Worm (Caenorhabditis elegans) whole organism, young adult: ENCODE measurements around the gene mdt-27.

Experiments used
- B0035.1 ChIP-seq: sonication (generic microtip); optimal IDR thresholded peaks from 2 replicates; lab custom pipeline; 2016; ENCODE audit warnings: missing genetic modification characterization, mild to moderate bottlenecking, missing compliant biosample characterization, missing genotype, missing genetic modification reagents
- C17E4.6 ChIP-seq: fragments of 200-800 bp; sonication (Bioruptor generic); IDR thresholded peaks from 2 replicates; pipeline ENCODE4 v1.3.6; 2022; ENCODE audit warnings: missing genetic modification reagents, missing genetic modification characterization, missing compliant biosample characterization
- D2030.7 ChIP-seq: fragments of 200-800 bp; sonication (Bioruptor generic); IDR thresholded peaks from 2 replicates; pipeline ENCODE4 v1.3.6; 2022; ENCODE audit warnings: missing genetic modification reagents, missing genetic modification characterization, missing compliant biosample characterization
- F33H1.4 ChIP-seq: fragments of 200-800 bp; sonication (Bioruptor generic); IDR thresholded peaks from 2 replicates; pipeline ENCODE4 v1.3.6; 2022; ENCODE audit warnings: missing genetic modification reagents, missing genetic modification characterization, missing compliant biosample characterization
- F39B2.1 ChIP-seq: fragments of 200-800 bp; sonication (Bioruptor generic); IDR thresholded peaks from 2 replicates; pipeline ENCODE4 v1.3.6; 2022; ENCODE audit warnings: missing genetic modification reagents, missing genetic modification characterization, missing compliant biosample characterization
- K11D2.4 ChIP-seq: fragments of 200-800 bp; sonication (Bioruptor generic); IDR thresholded peaks from 2 replicates; pipeline ENCODE4 v1.3.6; 2022; ENCODE audit warnings: missing genetic modification reagents, missing genetic modification characterization, missing compliant biosample characterization
- T07F8.4 ChIP-seq: sonication (generic microtip); optimal IDR thresholded peaks from 2 replicates; lab custom pipeline; 2016; ENCODE audit warnings: mild to moderate bottlenecking, missing genetic modification characterization, moderate library complexity, missing compliant biosample characterization
- Y56A3A.18 ChIP-seq: fragments of 200-800 bp; sonication (Bioruptor generic); IDR thresholded peaks from 2 replicates; pipeline ENCODE4 v1.3.6; 2022; ENCODE audit warnings: missing genetic modification reagents, missing genetic modification characterization, missing compliant biosample characterization
- Y67H2A.10 ChIP-seq: fragments of 200-800 bp; sonication (Bioruptor generic); conservative IDR thresholded peaks from 2 replicates; pipeline ENCODE4 v1.3.6; 2022; ENCODE audit warnings: missing genetic modification reagents, missing genetic modification characterization, missing compliant biosample characterization
- akir-1 ChIP-seq: fragments of 200-800 bp; sonication (Bioruptor generic); optimal IDR thresholded peaks from 2 replicates; lab custom pipeline; 2018; ENCODE audit warnings: mild to moderate bottlenecking, missing genetic modification characterization, moderate library complexity, missing compliant biosample characterization
- aptf-2 ChIP-seq: fragments of 200-800 bp; sonication (Bioruptor generic); conservative IDR thresholded peaks from 2 replicates; pipeline ENCODE4 v1.3.6; 2022; ENCODE audit warnings: missing genetic modification reagents, missing genetic modification characterization, missing compliant biosample characterization
- bed-2 ChIP-seq: fragments of 200-800 bp; sonication (Bioruptor generic); IDR thresholded peaks from 2 replicates; pipeline ENCODE4 v1.3.6; 2022; ENCODE audit warnings: missing genetic modification reagents, missing genetic modification characterization, missing compliant biosample characterization
- cebp-2 ChIP-seq: fragments of 200-800 bp; sonication (Bioruptor generic); IDR thresholded peaks from 2 replicates; pipeline ENCODE4 v1.3.6; 2022; ENCODE audit warnings: missing genetic modification characterization, missing compliant biosample characterization
- ceh-27 ChIP-seq: fragments of 200-800 bp; sonication (Bioruptor generic); optimal IDR thresholded peaks from 2 replicates; lab custom pipeline; 2018; ENCODE audit warnings: mild to moderate bottlenecking, missing genetic modification characterization, moderate library complexity, missing compliant biosample characterization
- ceh-40 ChIP-seq: fragments of 200-800 bp; sonication (Bioruptor generic); IDR thresholded peaks from 2 replicates; pipeline ENCODE4 v1.3.6; 2022; ENCODE audit warnings: missing genetic modification characterization, missing compliant biosample characterization
- die-1 ChIP-seq: sonication (generic microtip); optimal IDR thresholded peaks from 2 replicates; lab custom pipeline; 2016; ENCODE audit warnings: missing genotype, mild to moderate bottlenecking, missing genetic modification characterization, missing compliant biosample characterization
- egl-44 ChIP-seq: fragments of 200-800 bp; sonication (Bioruptor generic); IDR thresholded peaks from 2 replicates; pipeline ENCODE4 v1.3.6; 2022; ENCODE audit warnings: missing genetic modification reagents, missing genetic modification characterization, missing compliant biosample characterization
- ekl-4 ChIP-seq: fragments of 200-800 bp; sonication (Bioruptor generic); IDR thresholded peaks from 2 replicates; pipeline ENCODE4 v1.3.6; 2022; ENCODE audit warnings: missing genetic modification reagents, missing genetic modification characterization, missing compliant biosample characterization
- hmg-1.2 ChIP-seq: fragments of 200-800 bp; sonication (Bioruptor generic); IDR thresholded peaks from 2 replicates; pipeline ENCODE4 v1.3.6; 2022; ENCODE audit warnings: missing genetic modification reagents, missing genetic modification characterization, missing compliant biosample characterization
- hrde-1 ChIP-seq: sonication (generic microtip); optimal IDR thresholded peaks from 2 replicates; lab custom pipeline; 2016; ENCODE audit warnings: missing genetic modification characterization, mild to moderate bottlenecking, missing compliant biosample characterization, moderate library complexity, missing genotype, missing genetic modification reagents, borderline replicate concordance
- hsf-1 ChIP-seq: fragments of 200-800 bp; sonication (Bioruptor generic); IDR thresholded peaks from 2 replicates; pipeline ENCODE4 v1.3.6; 2022; ENCODE audit warnings: missing genetic modification reagents, missing genetic modification characterization, missing compliant biosample characterization
- lag-1 ChIP-seq: fragments of 200-800 bp; sonication (Bioruptor generic); IDR thresholded peaks from 2 replicates; pipeline ENCODE4 v1.3.6; 2022; ENCODE audit warnings: missing genetic modification reagents, missing genetic modification characterization, missing compliant biosample characterization
- let-607 ChIP-seq, 2 experiments: fragments of 200-800 bp in 1 of 2; sonication (Bioruptor generic) in 1 of 2; sonication (generic microtip) in 1 of 2; optimal IDR thresholded peaks; 2 replicates each; lab custom pipeline; 2016 to 2018; ENCODE audit warnings: mild to moderate bottlenecking in 2 of 2, missing compliant biosample characterization in 2 of 2, missing genetic modification characterization in 2 of 2, moderate library complexity in 2 of 2, missing genotype in 1 of 2
- lin-54 ChIP-seq: fragments of 200-800 bp; sonication (Bioruptor generic); optimal IDR thresholded peaks from 2 replicates; lab custom pipeline; 2018; ENCODE audit warnings: mild to moderate bottlenecking, missing genetic modification characterization, missing compliant biosample characterization
- madf-8 ChIP-seq: fragments of 200-800 bp; sonication (Bioruptor generic); conservative IDR thresholded peaks from 2 replicates; pipeline ENCODE4 v1.3.6; 2022; ENCODE audit warnings: missing genetic modification reagents, missing genetic modification characterization, missing compliant biosample characterization
- nfya-1 ChIP-seq: sonication (generic microtip); optimal IDR thresholded peaks from 2 replicates; lab custom pipeline; 2017; ENCODE audit warnings: antibody characterized with exemption, missing compliant biosample characterization, missing genetic modification characterization, borderline replicate concordance; ENCODE audit not compliant: insufficient read depth
- nhr-120 ChIP-seq: fragments of 200-800 bp; sonication (Bioruptor generic); IDR thresholded peaks from 2 replicates; pipeline ENCODE4 v1.3.6; 2022; ENCODE audit warnings: missing genetic modification characterization, missing compliant biosample characterization
- nhr-179 ChIP-seq: sonication (generic microtip); optimal IDR thresholded peaks from 2 replicates; lab custom pipeline; 2016; ENCODE audit warnings: mild to moderate bottlenecking, missing genetic modification characterization, missing compliant biosample characterization
- nhr-27 ChIP-seq: fragments of 200-800 bp; sonication (Bioruptor generic); optimal IDR thresholded peaks from 2 replicates; lab custom pipeline; 2018; ENCODE audit warnings: mild to moderate bottlenecking, missing genetic modification characterization, moderate library complexity, missing compliant biosample characterization
- nhr-80 ChIP-seq: sonication (generic microtip); optimal IDR thresholded peaks from 2 replicates; lab custom pipeline; 2016; ENCODE audit warnings: missing genetic modification characterization, missing compliant biosample characterization
- nhr-90 ChIP-seq: sonication (generic microtip); optimal IDR thresholded peaks from 2 replicates; lab custom pipeline; 2016; ENCODE audit warnings: missing genotype, mild to moderate bottlenecking, missing genetic modification characterization, missing compliant biosample characterization
- snpc-1.1 ChIP-seq: sonication (generic microtip); optimal IDR thresholded peaks from 2 replicates; lab custom pipeline; 2017; ENCODE audit warnings: missing genetic modification characterization, mild to moderate bottlenecking, missing compliant biosample characterization, antibody characterized with exemption, moderate library complexity, missing genotype, missing genetic modification reagents; ENCODE audit not compliant: insufficient read depth
- snpc-3.4 ChIP-seq: sonication (generic microtip); optimal IDR thresholded peaks from 2 replicates; lab custom pipeline; 2017; ENCODE audit warnings: missing genetic modification characterization, mild to moderate bottlenecking, missing compliant biosample characterization, antibody characterized with exemption, moderate library complexity, missing genotype, missing genetic modification reagents
- somi-1 ChIP-seq: fragments of 200-800 bp; sonication (Bioruptor generic); optimal IDR thresholded peaks from 2 replicates; lab custom pipeline; 2018; ENCODE audit warnings: mild to moderate bottlenecking, missing genetic modification characterization, missing compliant biosample characterization
- sptf-2 ChIP-seq: fragments of 200-800 bp; sonication (Bioruptor generic); optimal IDR thresholded peaks from 2 replicates; lab custom pipeline; 2018; ENCODE audit warnings: mild to moderate bottlenecking, missing genetic modification characterization, missing compliant biosample characterization
- tlf-1 ChIP-seq: fragments of 200-800 bp; sonication (Bioruptor generic); optimal IDR thresholded peaks from 2 replicates; lab custom pipeline; 2018; ENCODE audit warnings: mild to moderate bottlenecking, missing genetic modification characterization, missing compliant biosample characterization
- zfh-2 ChIP-seq: fragments of 200-800 bp; sonication (Bioruptor generic); conservative IDR thresholded peaks from 2 replicates; pipeline ENCODE4 v1.3.6; 2022; ENCODE audit warnings: missing genetic modification reagents, missing genetic modification characterization, missing compliant biosample characterization

Gene mdt-27

DNA sequence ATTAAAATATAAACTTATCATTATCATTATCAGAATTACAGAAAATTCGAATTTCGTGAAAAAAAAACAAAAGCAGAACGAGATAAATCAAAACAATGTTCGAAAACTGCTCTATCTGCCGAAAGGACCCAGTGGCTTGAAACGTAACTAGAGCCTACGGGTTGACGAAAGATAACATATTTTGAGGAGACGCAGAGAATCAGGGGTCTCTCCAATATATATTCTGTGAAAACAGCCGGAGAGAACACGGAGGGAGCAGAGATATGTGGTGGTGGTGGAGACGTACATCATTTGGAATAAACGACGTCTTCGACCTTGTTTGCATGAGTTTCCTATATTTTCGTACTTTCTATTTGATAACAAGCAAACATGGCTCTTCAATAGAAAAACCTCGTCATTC is 4.6 kb downstream of the mdt-27 start:
- TF ChIP-seq lag-1 (0 out of 2 replicates have a peak, but pooled peaks have one; percentile 19), madf-8 (GFP tag; lab: Robert Waterston, UW) (no peak), F39B2.1 (GFP tag; lab: Robert Waterston, UW) (no peak), T07F8.4 (tag; lab: Kevin White, UChicago) (no peak), hmg-1.2 (peak; percentile 69), akir-1 (GFP tag; lab: Kevin White, UChicago) (no peak), egl-44 (GFP tag; lab: Robert Waterston, UW) (no peak), sptf-2 (GFP tag; lab: Kevin White, UChicago) (no peak), bed-2 (GFP tag; lab: Robert Waterston, UW) (no peak), aptf-2 (GFP tag; lab: Robert Waterston, UW) (no peak), nhr-90 (tag; lab: Kevin White, UChicago) (no peak), hsf-1 (GFP tag; lab: Robert Waterston, UW) (no peak)

DNA sequence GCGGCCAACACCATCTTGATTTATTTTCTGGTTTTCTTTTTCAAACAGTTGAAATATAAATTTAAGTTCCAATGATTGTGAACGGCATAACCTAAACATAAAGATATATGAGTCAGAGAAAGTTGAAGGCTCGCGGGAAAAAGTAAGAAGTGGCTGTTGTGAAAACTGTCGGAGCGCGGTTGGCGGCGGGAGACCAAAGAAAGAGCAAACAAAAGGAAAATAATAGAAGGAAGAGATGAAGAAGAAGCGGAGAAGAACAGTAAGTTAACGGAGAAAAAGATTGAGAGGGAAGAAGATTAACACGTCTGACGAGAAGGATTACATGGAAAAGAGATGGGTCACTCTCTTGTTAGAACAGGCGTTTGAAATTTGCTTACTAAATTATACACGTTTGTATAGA is 6.1 kb downstream of the mdt-27 start, which contains the start of gene inx-10:
Gene inx-10 (minus strand): TSS at position 101 of the 400 bp plus-strand sequence.
- TF ChIP-seq D2030.7 = no peak
- TF ChIP-seq die-1 (tag; lab: Kevin White, UChicago) = no peak
- no peak for TF ChIP-seq somi-1 (GFP tag; lab: Kevin White, UChicago)
- TF ChIP-seq F33H1.4 = no peak
- no peak for TF ChIP-seq egl-44 (GFP tag; lab: Robert Waterston, UW)
- TF ChIP-seq cebp-2 (GFP tag; lab: Robert Waterston, UW) = no peak
- TF ChIP-seq Y56A3A.18 = no peak

DNA sequence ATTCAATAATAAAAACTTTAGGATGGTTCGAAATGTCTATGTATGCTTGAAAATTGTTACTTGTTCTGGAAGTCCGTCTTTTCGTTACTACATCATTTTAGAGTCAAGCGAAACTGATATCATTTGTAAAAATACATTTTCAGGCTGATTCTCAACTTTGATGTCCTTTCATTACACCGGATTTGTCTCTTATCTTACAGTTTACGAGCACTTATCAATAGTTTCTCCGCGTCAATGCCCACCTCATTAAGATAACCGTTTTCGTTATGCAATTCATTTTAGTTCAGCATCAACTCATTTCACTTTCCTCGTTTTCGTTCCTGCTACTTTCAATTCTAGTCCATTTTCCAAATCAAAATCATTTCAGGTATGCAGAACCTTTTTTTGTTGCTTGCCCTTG is 10.7 kb downstream of the mdt-27 start, which contains the start of gene asp-2:
Gene asp-2 (plus strand): TSS at position 368 of the 400 bp plus-strand sequence.
- no peak for TF ChIP-seq hrde-1
- no peak for TF ChIP-seq nhr-179
- TF ChIP-seq C17E4.6 (GFP tag; lab: Robert Waterston, UW) = no peak
- TF ChIP-seq nhr-80 (tag; lab: Kevin White, UChicago) = peak; percentile 73
- TF ChIP-seq zfh-2 (GFP tag; lab: Robert Waterston, UW) = no peak
- no peak for TF ChIP-seq ekl-4

DNA sequence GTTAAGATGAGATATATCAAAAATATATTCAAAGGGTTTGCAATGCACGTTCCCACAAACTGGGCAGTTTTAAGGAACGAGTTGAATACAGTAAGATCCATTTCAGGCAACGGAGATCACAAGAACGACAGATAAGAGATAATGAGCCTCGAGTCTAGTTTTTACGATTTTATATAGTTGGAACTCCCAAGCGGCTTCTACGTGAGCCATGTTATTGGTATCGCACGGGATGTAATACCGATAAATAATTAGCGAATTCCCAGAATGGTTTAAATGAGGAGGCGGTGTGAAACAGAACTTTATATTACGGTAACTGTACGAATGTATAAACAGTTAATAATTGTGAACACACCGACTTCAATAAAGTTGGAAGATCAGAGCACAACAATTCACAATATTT is 14.6 kb downstream of the mdt-27 start, which contains the start of gene str-177:
Gene str-177 (minus strand): TSS at position 101 of the 400 bp plus-strand sequence.
- TF ChIP-seq snpc-1.1 (tag; lab: Kevin White, UChicago) (no peak), tlf-1 (GFP tag; lab: Kevin White, UChicago) (no peak), B0035.1 (tag; lab: Kevin White, UChicago) (no peak), let-607 (tag; optimal IDR thresholded peaks at IDR 0.05; lab: Kevin White, UChicago) (no peak), Y67H2A.10 (GFP tag; lab: Robert Waterston, UW) (no peak), nhr-27 (tag; lab: Kevin White, UChicago) (no peak), nfya-1 (tag; lab: Kevin White, UChicago) (no peak), somi-1 (GFP tag; lab: Kevin White, UChicago) (no peak), ceh-40 (GFP tag; lab: Robert Waterston, UW) (no peak), snpc-3.4 (tag; lab: Kevin White, UChicago) (no peak), lin-54 (GFP tag; lab: Kevin White, UChicago) (no peak), ceh-27 (GFP tag; lab: Kevin White, UChicago) (no peak), K11D2.4 (GFP tag; lab: Robert Waterston, UW) (no peak), nhr-120 (no peak), sptf-2 (GFP tag; lab: Kevin White, UChicago) (no peak)
- TF ChIP-seq, all 124 proteins: peak for 0
